Fruit fly (Drosophila melanogaster): ENCODE data around the gene kto.

Gene kto

dm6 chr3L:19836375-19836937 is at the start of gene kto:
Gene kto, plus strand, starts transcription at chr3L:19836614.
- TF ChIP-seq Hr78 (GFP tag; optimal IDR thresholded peaks at IDR 0.05), result no peak
- no peak for TF ChIP-seq CG9705 (GFP tag; optimal IDR thresholded peaks at IDR 0.05)
- TF ChIP-seq Dif (GFP tag; optimal IDR thresholded peaks at IDR 0.05; ENCODE audit: partially characterized antibody), result no peak
- TF ChIP-seq Vsx2 (GFP tag; optimal IDR thresholded peaks at IDR 0.05; ENCODE audit: partially characterized antibody), result no peak
- no peak for TF ChIP-seq Abd-B (GFP tag; optimal IDR thresholded peaks at IDR 0.05)
- TF ChIP-seq CG32264 (GFP tag; optimal IDR thresholded peaks at IDR 0.05), result no peak
- no peak for TF ChIP-seq rgr (GFP tag; optimal IDR thresholded peaks at IDR 0.05)
- TF ChIP-seq dmrt93B (GFP tag; optimal IDR thresholded peaks at IDR 0.05), result no peak

DNA sequence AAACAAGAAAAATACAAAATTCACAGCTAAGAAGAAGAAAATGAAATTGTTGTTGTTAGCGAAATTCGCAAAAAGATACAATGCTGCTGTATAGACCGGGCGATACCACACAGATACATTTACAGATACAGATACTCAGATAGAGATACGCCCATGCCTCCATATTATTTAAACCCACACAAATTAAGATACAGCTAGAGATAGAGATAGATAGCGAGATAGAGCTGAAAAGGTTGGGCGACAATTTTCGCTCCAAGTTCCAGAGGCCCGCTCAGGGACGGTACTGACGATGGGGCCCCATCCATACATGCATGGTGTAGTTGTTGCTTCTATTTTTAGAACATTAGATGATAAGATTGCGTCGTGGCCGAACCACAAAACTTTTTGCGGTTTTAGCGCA is 48.8 kb upstream of the kto start:
- TF ChIP-seq Jra (GFP tag; optimal IDR thresholded peaks at IDR 0.05) (no peak), Hr83 (GFP tag; optimal IDR thresholded peaks at IDR 0.05; ENCODE audit: poor library complexity, severe bottlenecking) (peak; percentile 28)

dm6 chr3L:19790564-19790928 is 45.9 kb upstream of the kto start:
- no peak for TF ChIP-seq brk (GFP tag; optimal IDR thresholded peaks at IDR 0.05)
- no peak for TF ChIP-seq Rel (GFP tag; optimal IDR thresholded peaks at IDR 0.05)
- TF ChIP-seq Rel (tag; optimal IDR thresholded peaks at IDR 0.05), result peak; percentile 51

DNA sequence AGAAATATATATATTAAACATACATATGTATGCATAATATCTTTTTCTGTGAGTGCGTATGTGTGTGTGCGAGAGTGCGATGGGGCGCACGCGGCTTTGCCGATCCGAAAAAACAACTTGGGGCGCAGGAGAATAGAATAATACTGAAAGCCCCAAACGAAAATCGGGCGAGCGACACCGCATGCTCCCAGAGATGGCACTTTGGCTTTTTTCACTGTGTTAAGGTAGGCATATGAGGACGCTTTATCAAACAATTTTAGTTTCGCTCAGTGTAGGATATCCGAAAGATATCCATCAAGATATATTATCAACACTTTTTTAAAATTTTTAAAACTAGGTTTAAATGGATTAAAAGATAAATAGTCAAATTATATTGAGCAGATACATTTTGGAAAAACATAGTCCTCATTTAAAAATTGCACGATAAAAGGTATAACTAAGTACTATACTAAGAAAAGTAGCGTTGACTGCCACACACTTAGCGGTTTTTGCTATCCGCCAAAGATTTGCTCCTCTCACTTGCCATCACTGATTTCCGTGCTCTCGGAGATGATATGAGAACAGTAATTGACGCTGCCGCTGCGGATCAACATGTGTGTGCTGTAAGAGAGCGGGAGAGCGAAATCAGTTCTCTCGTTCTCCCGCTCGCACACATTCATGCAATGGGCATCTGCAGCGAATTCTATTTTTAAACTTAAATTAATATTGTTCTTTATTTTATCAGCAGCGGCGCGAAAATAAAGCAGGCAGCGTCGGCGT is 45.3 kb upstream of the kto start:
- TF ChIP-seq Hr78 (GFP tag; optimal IDR thresholded peaks at IDR 0.05) (no peak), Myc (optimal IDR thresholded peaks at IDR 0.05) (peak; percentile 100), dl (GFP tag; optimal IDR thresholded peaks at IDR 0.05; ENCODE audit: insufficient read depth in 1 of 2, partially characterized antibody in 2 of 2) (peak; percentile 92 to 93), Dfd (GFP tag; optimal IDR thresholded peaks at IDR 0.05) (no peak), sv (GFP tag; optimal IDR thresholded peaks at IDR 0.05) (peak; percentile 49), CrebA (GFP tag; optimal IDR thresholded peaks at IDR 0.05; ENCODE audit: borderline replicate concordance) (peak; percentile 21), ey (GFP tag; optimal IDR thresholded peaks at IDR 0.05) (peak; percentile 73), CG9705 (GFP tag; optimal IDR thresholded peaks at IDR 0.05) (peak; percentile 55), sage (GFP tag; optimal IDR thresholded peaks at IDR 0.05) (peak; percentile 61), brk (GFP tag; optimal IDR thresholded peaks at IDR 0.05) (no peak), Sp1 (GFP tag; optimal IDR thresholded peaks at IDR 0.05) (peak; percentile 77), foxo (GFP tag; optimal IDR thresholded peaks at IDR 0.05) (peak in 1 of 2 experiments; percentile 80), tai (GFP tag; optimal IDR thresholded peaks at IDR 0.05) (no peak), lola (GFP tag; optimal IDR thresholded peaks at IDR 0.05) (no peak), dsf (GFP tag; optimal IDR thresholded peaks at IDR 0.05; ENCODE audit: borderline replicate concordance) (no peak), Rel (GFP tag; optimal IDR thresholded peaks at IDR 0.05) (peak; percentile 57), Rel (tag; optimal IDR thresholded peaks at IDR 0.05) (peak; percentile 0), psq (GFP tag; optimal IDR thresholded peaks at IDR 0.05) (peak; percentile 71), HLH106 (tag; optimal IDR thresholded peaks at IDR 0.05) (peak; percentile 91), Hnf4 (GFP tag; optimal IDR thresholded peaks at IDR 0.05) (peak; percentile 24), rgr (GFP tag; optimal IDR thresholded peaks at IDR 0.05) (peak; percentile 72), woc (GFP tag; optimal IDR thresholded peaks at IDR 0.05) (peak; percentile 97), CG32264 (GFP tag; optimal IDR thresholded peaks at IDR 0.05) (no peak), OdsH (GFP tag; optimal IDR thresholded peaks at IDR 0.05) (peak; percentile 63), Abd-B (GFP tag; optimal IDR thresholded peaks at IDR 0.05) (no peak), h (GFP tag; optimal IDR thresholded peaks at IDR 0.05) (peak; percentile 73), dmrt93B (GFP tag; optimal IDR thresholded peaks at IDR 0.05) (peak; percentile 49), Mio (GFP tag; optimal IDR thresholded peaks at IDR 0.05) (no peak), N (GFP tag; optimal IDR thresholded peaks at IDR 0.05) (no peak), fru (GFP tag; optimal IDR thresholded peaks at IDR 0.05) (peak; percentile 83), GATAd (GFP tag; optimal IDR thresholded peaks at IDR 0.05) (no peak), br (GFP tag; optimal IDR thresholded peaks at IDR 0.05) (peak; percentile 64), jim (GFP tag; optimal IDR thresholded peaks at IDR 0.05) (no peak), Vsx2 (GFP tag; optimal IDR thresholded peaks at IDR 0.05; ENCODE audit: partially characterized antibody) (no peak), Dif (GFP tag; optimal IDR thresholded peaks at IDR 0.05; ENCODE audit: partially characterized antibody) (peak; percentile 95), usp (GFP tag; optimal IDR thresholded peaks at IDR 0.05) (no peak), Hr83 (GFP tag; optimal IDR thresholded peaks at IDR 0.05; ENCODE audit: poor library complexity, severe bottlenecking) (peak; percentile 46), Jra (GFP tag; optimal IDR thresholded peaks at IDR 0.05) (peak; percentile 1), pan (optimal IDR thresholded peaks at IDR 0.05) (no peak)
